Fruit fly (Drosophila melanogaster) Kc167 (cell line): ENCODE data around the gene Rel.
A peak's percentile ranks its signal among the peaks of the same experiment; 100 is the strongest.

Experiments
- Myc ChIP-seq: fragments of >200 bp; optimal IDR thresholded peaks from 2 replicates; lab custom pipeline; 2017; ENCODE audit warnings: missing external identifiers
- Sin3A ChIP-seq: fragments of >200 bp; optimal IDR thresholded peaks from 2 replicates; lab custom pipeline; 2018; ENCODE audit warnings: missing external identifiers
- h ChIP-seq: fragments of >200 bp; optimal IDR thresholded peaks from 3 replicates; lab custom pipeline; 2018; ENCODE audit warnings: missing external identifiers
- insv ChIP-seq: fragments of >200 bp; optimal IDR thresholded peaks from 3 replicates; lab custom pipeline; 2018; ENCODE audit warnings: missing external identifiers
- psq ChIP-seq: fragments of >200 bp; optimal IDR thresholded peaks from 2 replicates; lab custom pipeline; 2017; ENCODE audit warnings: missing external identifiers
- ttk ChIP-seq: sonication (Bioruptor generic); optimal IDR thresholded peaks from 2 replicates; lab custom pipeline; 2017; ENCODE audit warnings: missing external identifiers

The Rel gene

dm6 chr3R:9010695-9011094 is 37.1 kb downstream of the Rel start:
- TF ChIP-seq insv (no peak), psq (no peak), Myc (lab: Kevin White, UChicago) (no peak)

- TF ChIP-seq insv = no peak
- no peak for TF ChIP-seq Myc (lab: Kevin White, UChicago)
- TF ChIP-seq psq = no peak
- TF ChIP-seq ttk (lab: Kevin White, UChicago) = no peak
- no peak for TF ChIP-seq h
- no peak for TF ChIP-seq Sin3A (lab: Kevin White, UChicago)
Observed at dm6 chr3R:9008202-9008601, 39.6 kb downstream of the Rel start, which contains the start of gene CG11983. Gene CG11983, plus strand, starts transcription at chr3R:9008321.

- TF ChIP-seq Myc (lab: Kevin White, UChicago) = no peak
- peak; percentile 93 for TF ChIP-seq ttk (lab: Kevin White, UChicago)
Observed at dm6 chr3R:9007258-9007657, 40.5 kb downstream of the Rel start.

dm6 chr3R:9006129-9006528 is 41.6 kb downstream of the Rel start, which contains the start of the genes Prosbeta3 and Iru:
Gene Prosbeta3, minus strand, starts transcription at chr3R:9006226.
Gene Iru, plus strand, starts transcription at chr3R:9006456.
- TF ChIP-seq insv = no peak
- TF ChIP-seq h = no peak
- no peak for TF ChIP-seq Sin3A (lab: Kevin White, UChicago)

dm6 chr3R:9003600-9004223 is 44.1 kb downstream of the Rel start, which contains the start of the genes CG31100 and CG11980:
Gene CG31100, minus strand, starts transcription at chr3R:9003650.
Gene CG11980, plus strand, starts transcription at chr3R:9004017.
- TF ChIP-seq psq = no peak
- TF ChIP-seq Sin3A (lab: Kevin White, UChicago) = no peak
- TF ChIP-seq h = no peak
- TF ChIP-seq Myc (lab: Kevin White, UChicago) = no peak
- TF ChIP-seq ttk (lab: Kevin White, UChicago) = no peak
- no peak for TF ChIP-seq insv

dm6 chr3R:9002542-9002941 is 45.2 kb downstream of the Rel start:
- TF ChIP-seq h = no peak
- no peak for TF ChIP-seq Myc (lab: Kevin White, UChicago)
- no peak for TF ChIP-seq ttk (lab: Kevin White, UChicago)
- TF ChIP-seq insv = no peak
- TF ChIP-seq psq = no peak
- TF ChIP-seq Sin3A (lab: Kevin White, UChicago) = no peak

- no peak for TF ChIP-seq ttk (lab: Kevin White, UChicago)
- no peak for TF ChIP-seq Myc (lab: Kevin White, UChicago)
- TF ChIP-seq insv = no peak
- TF ChIP-seq h = no peak
- no peak for TF ChIP-seq psq
- no peak for TF ChIP-seq Sin3A (lab: Kevin White, UChicago)
Observed at dm6 chr3R:9001720-9002240, 46.0 kb downstream of the Rel start.

dm6 chr3R:8998243-8998642 is 49.5 kb downstream of the Rel start:
- TF ChIP-seq insv (no peak), psq (no peak), ttk (lab: Kevin White, UChicago) (no peak), Myc (lab: Kevin White, UChicago) (no peak), Sin3A (lab: Kevin White, UChicago) (no peak), h (no peak)

- TF ChIP-seq h (no peak), Myc (lab: Kevin White, UChicago) (no peak), psq (no peak), Sin3A (lab: Kevin White, UChicago) (no peak), ttk (lab: Kevin White, UChicago) (no peak), insv (no peak)
Observed at dm6 chr3R:8997397-8997796, 50.4 kb downstream of the Rel start, which contains the start of gene CG11977. Gene CG11977, plus strand, starts transcription at chr3R:8997697.
